Worm (Caenorhabditis elegans) whole organism, L1 larva: ENCODE results near the gene scrm-3.

Experiments
- C04F5.9 ChIP-seq: sonication (generic microtip); optimal IDR thresholded peaks from 2 replicates; lab custom pipeline; 2016; ENCODE audit warnings: missing genetic modification characterization, missing compliant biosample characterization
- aly-2 ChIP-seq: fragments of 150-350 bp; optimal IDR thresholded peaks from 2 replicates; lab custom pipeline; 2014; ENCODE audit warnings: missing biosample characterization, missing genetic modification characterization
- isw-1 ChIP-seq: fragments of 200-800 bp; sonication (Bioruptor generic); IDR thresholded peaks from 2 replicates; pipeline ENCODE4 v1.3.6; 2022; ENCODE audit warnings: missing genetic modification characterization, missing compliant biosample characterization
- lsy-2 ChIP-seq, 2 experiments: fragments of 150-350 bp; optimal IDR thresholded peaks; 2 replicates each; lab custom pipeline; 2014; ENCODE audit warnings: missing biosample characterization in 2 of 2, missing genetic modification characterization in 2 of 2
- mab-9 ChIP-seq: fragments of 200-800 bp; sonication (Bioruptor generic); IDR thresholded peaks from 2 replicates; pipeline ENCODE4 v1.3.6; 2022; ENCODE audit warnings: missing genetic modification reagents, missing genetic modification characterization, missing compliant biosample characterization
- nhr-12 ChIP-seq: sonication (generic microtip); optimal IDR thresholded peaks from 2 replicates; lab custom pipeline; 2017; ENCODE audit warnings: missing biosample characterization, missing genetic modification characterization
- nhr-237 ChIP-seq: fragments of 150-350 bp; optimal IDR thresholded peaks from 2 replicates; lab custom pipeline; 2014; ENCODE audit warnings: missing biosample characterization, missing genetic modification characterization
- nhr-47 ChIP-seq: sonication (generic microtip); optimal IDR thresholded peaks from 2 replicates; lab custom pipeline; 2016; ENCODE audit warnings: mild to moderate bottlenecking, missing genetic modification characterization, moderate library complexity, missing compliant biosample characterization
- pax-3 ChIP-seq: fragments of 200-800 bp; sonication (Bioruptor generic); optimal IDR thresholded peaks from 2 replicates; lab custom pipeline; 2018; ENCODE audit warnings: mild to moderate bottlenecking, missing genetic modification characterization, moderate library complexity, missing compliant biosample characterization
- snpc-4 ChIP-seq: fragments of 150-350 bp; optimal IDR thresholded peaks from 2 replicates; lab custom pipeline; 2014; ENCODE audit warnings: missing biosample characterization, missing genetic modification characterization
- tbx-2 ChIP-seq: sonication (generic microtip); optimal IDR thresholded peaks from 2 replicates; lab custom pipeline; 2016; ENCODE audit warnings: missing genetic modification characterization, missing compliant biosample characterization
- unc-62 ChIP-seq: fragments of 150-350 bp; optimal IDR thresholded peaks from 2 replicates; lab custom pipeline; 2014; ENCODE audit warnings: missing biosample characterization, missing genetic modification reagents, missing genetic modification characterization
- unc-86 ChIP-seq: sonication (generic microtip); optimal IDR thresholded peaks from 2 replicates; lab custom pipeline; 2016; ENCODE audit warnings: missing genetic modification characterization, missing compliant biosample characterization
- ztf-4 ChIP-seq: fragments of 150-350 bp; optimal IDR thresholded peaks from 2 replicates; lab custom pipeline; 2014; ENCODE audit warnings: missing biosample characterization, missing genetic modification characterization

DNA sequence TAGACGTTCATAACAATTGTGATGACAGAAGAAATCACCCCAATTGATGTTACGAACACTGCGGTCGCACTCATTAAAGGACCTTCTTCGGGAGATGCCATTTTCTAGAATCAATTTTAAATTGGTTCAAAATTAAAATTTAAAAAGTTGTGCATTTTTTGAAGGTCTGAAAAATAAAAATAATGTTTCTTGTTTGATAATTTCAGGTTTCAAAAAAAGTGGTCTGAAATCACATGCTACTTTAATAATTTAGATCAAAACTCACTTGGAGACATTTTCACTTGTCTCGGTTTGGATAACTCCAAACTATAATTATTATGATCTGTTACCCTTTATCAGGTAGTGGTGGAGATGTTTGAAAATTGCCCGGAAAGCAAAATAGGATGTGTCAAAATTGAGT lies 20.0 kb upstream of the scrm-3 start, which contains the start of gene srbc-2:
- TF ChIP-seq nhr-47 (no peak), ztf-4 (tag; lab: Kevin White, UChicago) (no peak), nhr-237 (no peak), isw-1 (GFP tag; lab: Robert Waterston, UW) (no peak), unc-86 (no peak), aly-2 (tag; lab: Kevin White, UChicago) (no peak), lsy-2 (tag; optimal IDR thresholded peaks at IDR 0.05; lab: Kevin White, UChicago) (no peak), tbx-2 (tag; lab: Kevin White, UChicago) (no peak), C04F5.9 (tag; lab: Kevin White, UChicago) (no peak), nhr-12 (tag; lab: Kevin White, UChicago) (no peak), snpc-4 (no peak), unc-62 (GFP tag; lab: Kevin White, UChicago) (no peak), pax-3 (tag; lab: Kevin White, UChicago) (no peak), mab-9 (GFP tag; lab: Robert Waterston, UW) (no peak)
